Worm (Caenorhabditis elegans): ENCODE measurements around the gene rhi-1.

The rhi-1 gene

ce11 chrX:4478503-4478902 lies 29.8 kb upstream of the rhi-1 start:
- TF ChIP-seq elt-2 (tag; optimal IDR thresholded peaks at IDR 0.05): peak; percentile 57
- no peak for TF ChIP-seq ceh-31 (tag; optimal IDR thresholded peaks at IDR 0.05)

ce11 chrX:4479960-4480359 lies 28.3 kb upstream of the rhi-1 start:
- no peak for TF ChIP-seq K09A11.1 (tag; optimal IDR thresholded peaks at IDR 0.05; ENCODE audit: insufficient read depth)
- TF ChIP-seq pha-2 (tag; optimal IDR thresholded peaks at IDR 0.05): no peak
- TF ChIP-seq pag-3 (tag; optimal IDR thresholded peaks at IDR 0.05; ENCODE audit: borderline replicate concordance): no peak
- no peak for TF ChIP-seq che-1 (tag; optimal IDR thresholded peaks at IDR 0.05)
- no peak for TF ChIP-seq pha-4 (tag; optimal IDR thresholded peaks at IDR 0.05)
- no peak for TF ChIP-seq ceh-24 (tag; optimal IDR thresholded peaks at IDR 0.05)
- TF ChIP-seq unc-55 (GFP tag; optimal IDR thresholded peaks at IDR 0.05): no peak
- TF ChIP-seq nfya-1 (tag; optimal IDR thresholded peaks at IDR 0.05): no peak
- TF ChIP-seq tbx-7 (tag; optimal IDR thresholded peaks at IDR 0.05): no peak
- TF ChIP-seq pat-9 (tag; optimal IDR thresholded peaks at IDR 0.05): no peak
- no peak for TF ChIP-seq syd-9 (tag; optimal IDR thresholded peaks at IDR 0.05)
- TF ChIP-seq pros-1 (tag; optimal IDR thresholded peaks at IDR 0.05): no peak
- TF ChIP-seq hlh-13 (GFP tag; optimal IDR thresholded peaks at IDR 0.05): no peak
- no peak for TF ChIP-seq ceh-31 (tag; optimal IDR thresholded peaks at IDR 0.05)

ce11 chrX:4480800-4481199 lies 27.5 kb upstream of the rhi-1 start:
- TF ChIP-seq ttx-3 (tag; optimal IDR thresholded peaks at IDR 0.05) (no peak), C08G9.2 (tag; optimal IDR thresholded peaks at IDR 0.05) (no peak), elt-2 (tag; optimal IDR thresholded peaks at IDR 0.05) (peak; percentile 31)

DNA sequence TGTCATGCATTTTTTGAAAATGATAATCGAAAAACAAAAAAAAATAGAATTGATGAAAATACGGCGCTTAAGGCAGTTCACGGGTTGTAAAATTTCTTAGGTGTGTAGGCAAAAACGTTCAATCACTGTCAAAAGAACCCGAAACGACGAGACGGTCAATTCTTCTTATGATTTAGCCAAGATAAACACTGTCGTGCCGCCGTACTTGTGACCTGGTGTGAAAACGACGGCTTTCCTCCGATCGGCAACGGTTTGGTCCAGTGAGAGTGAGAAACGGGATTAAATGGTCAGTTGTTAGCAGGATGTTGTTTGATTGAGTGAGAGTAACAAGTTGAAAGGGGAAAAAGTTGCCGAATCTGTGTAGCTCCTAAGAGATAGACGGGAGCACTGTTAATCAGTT lies 24.2 kb upstream of the rhi-1 start:
- TF ChIP-seq nfya-1 (tag; optimal IDR thresholded peaks at IDR 0.05): no peak
- no peak for TF ChIP-seq ceh-31 (tag; optimal IDR thresholded peaks at IDR 0.05)
- TF ChIP-seq ceh-34 (tag; optimal IDR thresholded peaks at IDR 0.05): no peak
- TF ChIP-seq pha-2 (tag; optimal IDR thresholded peaks at IDR 0.05): peak; percentile 34

ce11 chrX:4488807-4489336 lies 19.4 kb upstream of the rhi-1 start, which contains the start of gene ncr-1:
Gene ncr-1, minus strand, starts transcription at chrX:4488857.
- TF ChIP-seq ceh-34 (tag; optimal IDR thresholded peaks at IDR 0.05) (no peak), ceh-45 (GFP tag; IDR thresholded peaks at IDR 0.05) (no peak), hlh-6 (tag; optimal IDR thresholded peaks at IDR 0.05) (no peak), ceh-24 (tag; optimal IDR thresholded peaks at IDR 0.05) (no peak), fkh-10 (GFP tag; optimal IDR thresholded peaks at IDR 0.05) (no peak), ceh-14 (tag; optimal IDR thresholded peaks at IDR 0.05) (no peak), dve-1 (tag; optimal IDR thresholded peaks at IDR 0.05) (no peak), C38D4.7 (GFP tag; optimal IDR thresholded peaks at IDR 0.05) (no peak), hlh-13 (GFP tag; optimal IDR thresholded peaks at IDR 0.05) (no peak), K09A11.1 (tag; optimal IDR thresholded peaks at IDR 0.05; ENCODE audit: insufficient read depth) (no peak), pha-4 (tag; optimal IDR thresholded peaks at IDR 0.05) (no peak), ama-1 (optimal IDR thresholded peaks at IDR 0.05) (no peak), ceh-30 (tag; optimal IDR thresholded peaks at IDR 0.05) (no peak), pqm-1 (tag; optimal IDR thresholded peaks at IDR 0.05) (no peak), hlh-30 (tag; optimal IDR thresholded peaks at IDR 0.05; ENCODE audit: insufficient read depth) (no peak), unc-86 (tag; optimal IDR thresholded peaks at IDR 0.05) (no peak)

DNA sequence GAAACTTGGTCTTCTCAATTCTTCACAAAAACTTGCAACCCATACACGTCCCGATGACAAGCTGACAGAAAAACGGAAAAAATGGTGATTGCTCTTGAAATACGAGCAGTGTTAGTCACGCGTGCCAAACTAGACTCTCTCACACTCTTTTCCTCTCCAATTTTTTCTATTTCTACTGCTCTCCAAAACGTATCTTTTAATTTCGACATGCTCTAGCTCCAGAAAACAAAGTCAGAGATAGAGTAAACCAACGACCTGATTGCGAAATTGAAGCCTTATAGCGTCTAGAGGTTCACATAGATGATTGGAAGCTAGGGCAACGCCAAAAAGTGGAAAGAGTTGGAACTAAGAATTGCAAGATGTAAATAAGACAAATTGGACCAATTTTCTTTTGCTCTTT lies 17.9 kb upstream of the rhi-1 start:
- TF ChIP-seq ceh-22 (tag; optimal IDR thresholded peaks at IDR 0.05): no peak
- no peak for TF ChIP-seq ztf-16 (tag; optimal IDR thresholded peaks at IDR 0.05)
- no peak for TF ChIP-seq elt-2 (tag; optimal IDR thresholded peaks at IDR 0.05)
- TF ChIP-seq pqm-1 (tag; optimal IDR thresholded peaks at IDR 0.05): no peak
- TF ChIP-seq ceh-34 (tag; optimal IDR thresholded peaks at IDR 0.05): no peak
- TF ChIP-seq hlh-30 (tag; optimal IDR thresholded peaks at IDR 0.05; ENCODE audit: insufficient read depth): no peak
- no peak for TF ChIP-seq T23F11.4 (GFP tag; optimal IDR thresholded peaks at IDR 0.05)
- no peak for TF ChIP-seq madf-2 (tag; optimal IDR thresholded peaks at IDR 0.05)
- TF ChIP-seq hlh-15 (tag; optimal IDR thresholded peaks at IDR 0.05): no peak
- no peak for TF ChIP-seq ama-1 (optimal IDR thresholded peaks at IDR 0.05)
- TF ChIP-seq ceh-31 (tag; optimal IDR thresholded peaks at IDR 0.05): no peak
- no peak for TF ChIP-seq ceh-30 (tag; optimal IDR thresholded peaks at IDR 0.05)
- no peak for TF ChIP-seq F13H6.1 (tag; optimal IDR thresholded peaks at IDR 0.05)
- no peak for TF ChIP-seq pat-9 (tag; optimal IDR thresholded peaks at IDR 0.05)
- no peak for TF ChIP-seq gmeb-2 (tag; optimal IDR thresholded peaks at IDR 0.05)
- TF ChIP-seq elt-4 (tag; optimal IDR thresholded peaks at IDR 0.05): no peak
- no peak for TF ChIP-seq lim-6 (tag; optimal IDR thresholded peaks at IDR 0.05)
- no peak for TF ChIP-seq K02D7.2 (tag; optimal IDR thresholded peaks at IDR 0.05)
- no peak for TF ChIP-seq ceh-6 (GFP tag; optimal IDR thresholded peaks at IDR 0.05)

Data from whole organism, late embryonic.